Worm (Caenorhabditis elegans): ENCODE results near the gene K10H10.10.

DNA sequence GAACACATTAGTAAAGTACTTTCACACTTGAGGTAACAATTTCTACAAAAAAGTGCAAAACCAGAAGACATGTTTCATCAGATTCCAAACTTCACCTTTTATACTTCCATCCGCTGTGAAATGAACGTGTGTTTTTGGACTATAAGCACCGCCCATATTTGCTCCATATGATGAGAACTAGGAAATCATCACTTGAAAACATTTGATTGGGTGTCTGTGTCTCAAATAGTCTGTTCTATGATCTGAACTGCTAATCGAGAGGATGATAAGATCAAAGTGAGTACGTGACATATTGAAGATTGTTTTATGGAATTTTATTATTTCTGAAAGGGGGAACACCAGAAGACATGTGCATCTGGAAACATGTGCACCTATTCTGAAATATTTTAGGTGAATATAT, 12.2 kb upstream of the K10H10.10 start:
- no peak for TF ChIP-seq mep-1 (tag; optimal IDR thresholded peaks at IDR 0.05)
- no peak for TF ChIP-seq lsy-2 (tag; optimal IDR thresholded peaks at IDR 0.05)

Measured in whole organism, L1 larva.